Fruit fly (Drosophila melanogaster): ENCODE data around the gene CG32212.

CG32212 gene

dm6 chr3L:19516547-19516946 lies 29.2 kb downstream of the CG32212 start (continued):
- peak; percentile 92 for TF ChIP-seq CG7271 (tag; optimal IDR thresholded peaks at IDR 0.05)
- peak; percentile 83 for TF ChIP-seq B-H2 (GFP tag; optimal IDR thresholded peaks at IDR 0.05)
- peak in 1 of 2 experiments; percentile 28 for TF ChIP-seq tll (GFP tag; optimal IDR thresholded peaks at IDR 0.05)
- TF ChIP-seq Nf-YB (GFP tag; optimal IDR thresholded peaks at IDR 0.05), result no peak
- peak; percentile 71 for TF ChIP-seq Chrac-16 (GFP tag; optimal IDR thresholded peaks at IDR 0.05)
- peak; percentile 91 for TF ChIP-seq Dbx (GFP tag; IDR thresholded peaks at IDR 0.05)
- TF ChIP-seq corto (GFP tag; optimal IDR thresholded peaks at IDR 0.05), result no peak
- peak; percentile 51 for TF ChIP-seq gcm2 (GFP tag; optimal IDR thresholded peaks at IDR 0.05)
- peak; percentile 70 for TF ChIP-seq CG13424 (tag; optimal IDR thresholded peaks at IDR 0.05)
- peak; percentile 79 for TF ChIP-seq Atf3 (GFP tag; optimal IDR thresholded peaks at IDR 0.05)
- peak; percentile 86 for TF ChIP-seq CG3281 (GFP tag; optimal IDR thresholded peaks at IDR 0.05)
- TF ChIP-seq CG4404 (GFP tag; IDR thresholded peaks at IDR 0.05), result peak; percentile 79
- 0 out of 2 replicates have a peak, but pooled peaks have one; percentile 17 for TF ChIP-seq Scr (GFP tag; IDR thresholded peaks at IDR 0.05; ENCODE audit: partially characterized antibody)
- TF ChIP-seq pfk (GFP tag; optimal IDR thresholded peaks at IDR 0.05), result peak; percentile 62
- peak; percentile 59 for TF ChIP-seq ab (GFP tag; optimal IDR thresholded peaks at IDR 0.05)
- TF ChIP-seq Neu2 (GFP tag; optimal IDR thresholded peaks at IDR 0.05; ENCODE audit: borderline replicate concordance), result peak; percentile 64
- peak; percentile 81 for TF ChIP-seq Mad (GFP tag; optimal IDR thresholded peaks at IDR 0.05)
- peak; percentile 75 for TF ChIP-seq pho (GFP tag; optimal IDR thresholded peaks at IDR 0.05)
- peak; percentile 88 for TF ChIP-seq unpg (GFP tag; optimal IDR thresholded peaks at IDR 0.05)
- TF ChIP-seq mam (GFP tag; optimal IDR thresholded peaks at IDR 0.05), result peak; percentile 95
- TF ChIP-seq Dip3 (GFP tag; optimal IDR thresholded peaks at IDR 0.05), result peak; percentile 82
- TF ChIP-seq BEAF-32 (GFP tag; optimal IDR thresholded peaks at IDR 0.05), result no peak
- TF ChIP-seq Sry-δ (GFP tag; optimal IDR thresholded peaks at IDR 0.05), result peak; percentile 58
- peak; percentile 33 for TF ChIP-seq YL-1 (GFP tag; optimal IDR thresholded peaks at IDR 0.05)
- peak; percentile 90 for TF ChIP-seq otp (GFP tag; IDR thresholded peaks at IDR 0.05)
- TF ChIP-seq CG17612 (GFP tag; IDR thresholded peaks at IDR 0.05), result peak; percentile 78
- peak; percentile 48 for TF ChIP-seq CG1529 (GFP tag; optimal IDR thresholded peaks at IDR 0.05)
- peak; percentile 91 for TF ChIP-seq tin (GFP tag; optimal IDR thresholded peaks at IDR 0.05)
- peak; percentile 87 for TF ChIP-seq CG10543 (GFP tag; optimal IDR thresholded peaks at IDR 0.05)
- peak; percentile 86 for TF ChIP-seq ash1 (GFP tag; optimal IDR thresholded peaks at IDR 0.05)
- TF ChIP-seq HLH3B (GFP tag; IDR thresholded peaks at IDR 0.05), result peak; percentile 94
- peak; percentile 93 for TF ChIP-seq CG1603 (tag; optimal IDR thresholded peaks at IDR 0.05)
- peak; percentile 48 for TF ChIP-seq CG4707 (GFP tag; optimal IDR thresholded peaks at IDR 0.05)
- peak; percentile 70 for TF ChIP-seq CG3065 (GFP tag; optimal IDR thresholded peaks at IDR 0.05)
- TF ChIP-seq CG8765 (GFP tag; IDR thresholded peaks at IDR 0.05), result peak; percentile 31; the same call in 1 of the 2 replicates
- peak; percentile 40 for TF ChIP-seq pita (GFP tag; optimal IDR thresholded peaks at IDR 0.05)
- TF ChIP-seq vnd (GFP tag; IDR thresholded peaks at IDR 0.05; ENCODE audit: partially characterized antibody), result peak; percentile 49; the same call in 2 of the 3 replicates
- peak; percentile 73 for TF ChIP-seq CG12942 (GFP tag; optimal IDR thresholded peaks at IDR 0.05)
- TF ChIP-seq CG8388 (GFP tag; optimal IDR thresholded peaks at IDR 0.05), result peak; percentile 76
- TF ChIP-seq kay (GFP tag; optimal IDR thresholded peaks at IDR 0.05), result peak; percentile 74
- peak; percentile 33; the same call in 1 of the 2 replicates for TF ChIP-seq Drgx (GFP tag; IDR thresholded peaks at IDR 0.05)
- TF ChIP-seq Myb (GFP tag; optimal IDR thresholded peaks at IDR 0.05), result peak; percentile 81
- TF ChIP-seq exex (tag; optimal IDR thresholded peaks at IDR 0.05), result no peak
- TF ChIP-seq bab2 (GFP tag; optimal IDR thresholded peaks at IDR 0.05), result peak; percentile 88
- TF ChIP-seq CG10274 (GFP tag; optimal IDR thresholded peaks at IDR 0.05), result peak; percentile 83
- TF ChIP-seq maf-S (GFP tag; optimal IDR thresholded peaks at IDR 0.05), result peak; percentile 92
- TF ChIP-seq CG11398 (GFP tag; optimal IDR thresholded peaks at IDR 0.05), result peak; percentile 50
- peak; percentile 93; the same call in 3 of the 4 replicates for TF ChIP-seq Gug (GFP tag; IDR thresholded peaks at IDR 0.05)
- TF ChIP-seq Rfx (GFP tag; IDR thresholded peaks at IDR 0.05), result peak; percentile 98
- TF ChIP-seq CG2120 (GFP tag; optimal IDR thresholded peaks at IDR 0.05), result peak; percentile 72
